Worm (Caenorhabditis elegans) whole organism, L3 larva: ENCODE data around the gene npp-8.
A peak's percentile ranks its signal among the peaks of the same experiment; 100 is the strongest.

Experiments used
- ama-1 ChIP-seq: fragments of 150-350 bp; optimal IDR thresholded peaks from 2 replicates; lab custom pipeline; 2018
- ceh-82 ChIP-seq: fragments of 150-350 bp; optimal IDR thresholded peaks from 2 replicates; lab custom pipeline; 2014; ENCODE audit warnings: missing biosample characterization, missing genetic modification characterization
- elt-1 ChIP-seq: fragments of 150-350 bp; optimal IDR thresholded peaks from 2 replicates; lab custom pipeline; 2014; ENCODE audit warnings: missing biosample characterization, missing genetic modification characterization
- elt-2 ChIP-seq: sonication (generic microtip); optimal IDR thresholded peaks from 2 replicates; lab custom pipeline; 2016; ENCODE audit warnings: missing genetic modification reagents, mild to moderate bottlenecking, missing genetic modification characterization, missing compliant biosample characterization
- elt-3 ChIP-seq, 3 experiments: fragments of 150-350 bp in 1 of 3; sonication (generic microtip) in 2 of 3; optimal IDR thresholded peaks; 2 replicates in 2 of 3; 4 replicates in 1 of 3; lab custom pipeline; 2014 to 2017; ENCODE audit warnings: missing biosample characterization in 3 of 3, missing genetic modification characterization in 3 of 3
- fos-1 ChIP-seq: fragments of 150-350 bp; optimal IDR thresholded peaks from 2 replicates; lab custom pipeline; 2014; ENCODE audit warnings: missing biosample characterization, missing genetic modification characterization
- mdl-1 ChIP-seq: fragments of 150-350 bp; optimal IDR thresholded peaks from 2 replicates; lab custom pipeline; 2014; ENCODE audit warnings: missing biosample characterization, missing genetic modification characterization
- nhr-11 ChIP-seq: fragments of 150-350 bp; optimal IDR thresholded peaks from 2 replicates; lab custom pipeline; 2014; ENCODE audit warnings: missing biosample characterization, missing genetic modification characterization
- nhr-25 ChIP-seq: sonication (generic microtip); optimal IDR thresholded peaks from 2 replicates; lab custom pipeline; 2017; ENCODE audit warnings: missing biosample characterization, missing genetic modification characterization
- nhr-28 ChIP-seq: fragments of 150-350 bp; optimal IDR thresholded peaks from 2 replicates; lab custom pipeline; 2014; ENCODE audit warnings: missing biosample characterization, missing genetic modification characterization
- nhr-77 ChIP-seq: fragments of 150-350 bp; optimal IDR thresholded peaks from 2 replicates; lab custom pipeline; 2014; ENCODE audit warnings: missing biosample characterization, missing genetic modification characterization
- sea-2 ChIP-seq: fragments of 150-350 bp; sonication (generic microtip); optimal IDR thresholded peaks from 4 replicates; lab custom pipeline; 2014; ENCODE audit warnings: missing biosample characterization, missing genetic modification reagents, missing genetic modification characterization
- snpc-4 ChIP-seq: fragments of 150-350 bp; optimal IDR thresholded peaks from 2 replicates; lab custom pipeline; 2014; ENCODE audit warnings: missing biosample characterization, missing genetic modification characterization
- unc-62 ChIP-seq: fragments of 150-350 bp; sonication (generic microtip); optimal IDR thresholded peaks from 4 replicates; lab custom pipeline; 2014; ENCODE audit warnings: missing biosample characterization, missing genetic modification reagents, missing genetic modification characterization

DNA sequence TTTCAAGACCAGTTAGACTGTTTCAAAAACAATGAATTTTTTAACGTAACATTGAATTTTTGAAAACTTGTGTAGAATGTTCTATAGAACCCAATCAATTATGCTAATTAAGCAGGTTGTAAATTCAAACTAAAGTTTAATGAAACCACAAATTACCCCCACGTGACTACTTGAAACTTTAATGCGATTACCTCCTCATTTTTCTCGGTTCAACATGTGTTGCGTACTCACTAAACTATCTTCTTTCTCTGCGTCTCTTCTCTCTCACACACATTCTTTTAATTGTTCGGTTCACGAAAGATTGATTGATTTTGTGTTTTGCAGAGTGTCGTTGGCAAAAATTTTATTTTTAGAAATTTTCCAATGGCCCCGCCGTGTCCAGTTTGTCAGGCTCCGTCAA, 28.1 kb upstream of the npp-8 start, which contains the start of gene nhr-87:
- TF ChIP-seq ama-1 (no peak), fos-1 (tag; lab: Kevin White, UChicago) (no peak), sea-2 (GFP tag; lab: Kevin White, UChicago) (no peak), nhr-11 (no peak), elt-3 (tag; optimal IDR thresholded peaks at IDR 0.05; lab: Kevin White, UChicago) (no peak), ceh-82 (tag; lab: Kevin White, UChicago) (no peak), nhr-28 (tag; lab: Kevin White, UChicago) (no peak), elt-1 (tag; lab: Kevin White, UChicago) (no peak), nhr-25 (tag; lab: Kevin White, UChicago) (peak; percentile 48), nhr-77 (tag; lab: Kevin White, UChicago) (no peak), snpc-4 (tag; lab: Kevin White, UChicago) (no peak), elt-2 (tag; lab: Kevin White, UChicago) (peak; percentile 1), unc-62 (GFP tag; lab: Kevin White, UChicago) (no peak), mdl-1 (tag; lab: Kevin White, UChicago) (no peak)
